Worm (Caenorhabditis elegans): Measurements from ENCODE around the gene ced-4.

The ced-4 gene

ce11 chrIII:4850139-4850538 is 2.0 kb upstream of the ced-4 start, which contains the start of gene F26A1.1:
Gene F26A1.1 (plus strand): TSS chrIII:4850507.
- TF ChIP-seq mdl-1 (tag; optimal IDR thresholded peaks at IDR 0.05) (no peak), lin-39 (tag; optimal IDR thresholded peaks at IDR 0.05) (no peak), nhr-23 (tag; optimal IDR thresholded peaks at IDR 0.05) (no peak), pqm-1 (tag; optimal IDR thresholded peaks at IDR 0.05) (no peak), ama-1 (optimal IDR thresholded peaks at IDR 0.05) (no peak), ztf-11 (tag; optimal IDR thresholded peaks at IDR 0.05) (no peak), nhr-25 (tag; optimal IDR thresholded peaks at IDR 0.05) (no peak), fkh-2 (tag; optimal IDR thresholded peaks at IDR 0.05) (no peak), unc-62 (GFP tag; optimal IDR thresholded peaks at IDR 0.05) (no peak), ceh-82 (tag; optimal IDR thresholded peaks at IDR 0.05) (no peak), snpc-4 (tag; optimal IDR thresholded peaks at IDR 0.05) (no peak), R02D3.7 (tag; optimal IDR thresholded peaks at IDR 0.05) (no peak), aly-2 (tag; optimal IDR thresholded peaks at IDR 0.05) (no peak), lin-15B (tag; optimal IDR thresholded peaks at IDR 0.05) (peak; percentile 24), nhr-28 (tag; optimal IDR thresholded peaks at IDR 0.05) (no peak), pha-4 (tag; optimal IDR thresholded peaks at IDR 0.05) (peak; percentile 71), nfya-1 (tag; optimal IDR thresholded peaks at IDR 0.05; ENCODE audit: insufficient read depth) (peak; percentile 31), skn-1 (tag; optimal IDR thresholded peaks at IDR 0.05) (peak; percentile 45)

- TF ChIP-seq ceh-82 (tag; optimal IDR thresholded peaks at IDR 0.05), result no peak
- TF ChIP-seq aly-2 (tag; optimal IDR thresholded peaks at IDR 0.05), result no peak
- no peak for TF ChIP-seq ceh-28 (tag; optimal IDR thresholded peaks at IDR 0.05)
- TF ChIP-seq fos-1 (tag; optimal IDR thresholded peaks at IDR 0.05), result no peak
- no peak for TF ChIP-seq daf-12 (tag; optimal IDR thresholded peaks at IDR 0.05)
- no peak for TF ChIP-seq elt-3 (tag; optimal IDR thresholded peaks at IDR 0.05)
- no peak for TF ChIP-seq ztf-11 (tag; optimal IDR thresholded peaks at IDR 0.05)
- TF ChIP-seq zag-1 (tag; optimal IDR thresholded peaks at IDR 0.05), result no peak
- no peak for TF ChIP-seq jun-1 (tag; optimal IDR thresholded peaks at IDR 0.05)
- no peak for TF ChIP-seq nhr-25 (tag; optimal IDR thresholded peaks at IDR 0.05)
- TF ChIP-seq nhr-11 (tag; optimal IDR thresholded peaks at IDR 0.05), result no peak
Measured at ce11 chrIII:4854918-4855317, 2.8 kb downstream of the ced-4 start, which contains the start of gene C35D10.8. Gene C35D10.8 (plus strand): TSS chrIII:4855218.

ce11 chrIII:4856109-4856508 is 4.0 kb downstream of the ced-4 start, which contains the start of gene C35D10.7:
Gene C35D10.7 (plus strand): TSS chrIII:4856193.
- TF ChIP-seq ceh-16 (tag; optimal IDR thresholded peaks at IDR 0.05) (no peak), ceh-28 (tag; optimal IDR thresholded peaks at IDR 0.05) (no peak), nhr-67 (tag; optimal IDR thresholded peaks at IDR 0.05) (no peak), elt-3 (tag; optimal IDR thresholded peaks at IDR 0.05) (no peak), pqm-1 (tag; optimal IDR thresholded peaks at IDR 0.05) (no peak), sea-2 (GFP tag; optimal IDR thresholded peaks at IDR 0.05) (no peak), elt-2 (tag; optimal IDR thresholded peaks at IDR 0.05) (no peak), nhr-28 (tag; optimal IDR thresholded peaks at IDR 0.05) (no peak), ama-1 (optimal IDR thresholded peaks at IDR 0.05) (no peak), aly-2 (tag; optimal IDR thresholded peaks at IDR 0.05) (no peak), jun-1 (tag; optimal IDR thresholded peaks at IDR 0.05) (no peak), lin-39 (tag; optimal IDR thresholded peaks at IDR 0.05) (no peak)

- TF ChIP-seq nhr-11 (tag; optimal IDR thresholded peaks at IDR 0.05) (no peak), jun-1 (tag; optimal IDR thresholded peaks at IDR 0.05) (no peak), fkh-10 (GFP tag; optimal IDR thresholded peaks at IDR 0.05) (no peak), eor-1 (tag; optimal IDR thresholded peaks at IDR 0.05) (no peak), unc-62 (GFP tag; optimal IDR thresholded peaks at IDR 0.05) (no peak), fkh-2 (tag; optimal IDR thresholded peaks at IDR 0.05) (no peak), ceh-16 (tag; optimal IDR thresholded peaks at IDR 0.05) (no peak), lin-15B (tag; optimal IDR thresholded peaks at IDR 0.05) (no peak), sea-2 (GFP tag; optimal IDR thresholded peaks at IDR 0.05) (no peak), egl-5 (tag; optimal IDR thresholded peaks at IDR 0.05) (no peak), nhr-23 (tag; optimal IDR thresholded peaks at IDR 0.05) (no peak), zag-1 (tag; optimal IDR thresholded peaks at IDR 0.05) (no peak)
Measured at ce11 chrIII:4856992-4857391, 4.9 kb downstream of the ced-4 start.

- TF ChIP-seq R02D3.7 (tag; optimal IDR thresholded peaks at IDR 0.05), result no peak
- TF ChIP-seq lin-39 (tag; optimal IDR thresholded peaks at IDR 0.05), result no peak
- TF ChIP-seq lin-15B (tag; optimal IDR thresholded peaks at IDR 0.05), result no peak
- TF ChIP-seq ceh-9 (tag; optimal IDR thresholded peaks at IDR 0.05), result no peak
- TF ChIP-seq fos-1 (tag; optimal IDR thresholded peaks at IDR 0.05), result no peak
- TF ChIP-seq sea-2 (GFP tag; optimal IDR thresholded peaks at IDR 0.05), result no peak
- no peak for TF ChIP-seq egl-5 (tag; optimal IDR thresholded peaks at IDR 0.05)
- TF ChIP-seq ceh-16 (tag; optimal IDR thresholded peaks at IDR 0.05), result no peak
- TF ChIP-seq pha-4 (tag; optimal IDR thresholded peaks at IDR 0.05), result no peak
- no peak for TF ChIP-seq lsy-12 (tag; optimal IDR thresholded peaks at IDR 0.05)
- TF ChIP-seq zag-1 (tag; optimal IDR thresholded peaks at IDR 0.05), result no peak
- no peak for TF ChIP-seq daf-12 (tag; optimal IDR thresholded peaks at IDR 0.05)
- TF ChIP-seq ceh-28 (tag; optimal IDR thresholded peaks at IDR 0.05), result no peak
- no peak for TF ChIP-seq nhr-28 (tag; optimal IDR thresholded peaks at IDR 0.05)
- no peak for TF ChIP-seq nhr-23 (tag; optimal IDR thresholded peaks at IDR 0.05)
- TF ChIP-seq mml-1 (tag; optimal IDR thresholded peaks at IDR 0.05), result no peak
Measured at ce11 chrIII:4859039-4859438, 6.9 kb downstream of the ced-4 start, which contains the start of gene C35D10.6. Gene C35D10.6 (plus strand): TSS chrIII:4859339.

Data from whole organism, L3 larva.